Worm (Caenorhabditis elegans): Measurements from ENCODE around the gene sulp-5.

The sulp-5 gene

DNA sequence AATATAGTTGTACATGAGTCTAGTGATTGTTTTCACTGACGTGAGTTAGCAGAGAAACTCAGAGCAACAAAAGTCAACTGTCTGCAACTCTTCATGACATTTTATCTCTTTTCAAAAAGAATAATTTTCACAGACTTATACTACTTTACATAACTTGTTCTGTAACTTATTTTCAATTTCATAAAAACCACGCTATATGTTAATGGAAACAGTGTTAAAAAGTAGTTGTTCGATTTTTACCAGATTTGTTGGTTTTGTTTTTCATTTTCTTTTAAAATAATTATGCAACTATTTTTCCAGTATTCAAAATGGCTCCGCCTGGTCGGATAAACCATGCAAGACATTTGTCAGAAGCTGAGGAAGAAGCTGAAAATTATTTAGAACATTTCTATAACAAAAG lies 4.8 kb upstream of the sulp-5 start, which contains the start of gene sulp-4:
Gene sulp-4, plus strand, starts transcription at position 301 of the 400 bp plus-strand sequence.
- TF ChIP-seq ztf-11 (tag; optimal IDR thresholded peaks at IDR 0.05) (no peak), lin-13 (GFP tag; optimal IDR thresholded peaks at IDR 0.05) (no peak), ztf-1 (GFP tag; conservative IDR thresholded peaks at IDR 0.05) (no peak), nhr-10 (tag; optimal IDR thresholded peaks at IDR 0.05) (no peak), nhr-129 (tag; optimal IDR thresholded peaks at IDR 0.05) (no peak), Y55F3AM.14 (GFP tag; optimal IDR thresholded peaks at IDR 0.05) (no peak)

DNA sequence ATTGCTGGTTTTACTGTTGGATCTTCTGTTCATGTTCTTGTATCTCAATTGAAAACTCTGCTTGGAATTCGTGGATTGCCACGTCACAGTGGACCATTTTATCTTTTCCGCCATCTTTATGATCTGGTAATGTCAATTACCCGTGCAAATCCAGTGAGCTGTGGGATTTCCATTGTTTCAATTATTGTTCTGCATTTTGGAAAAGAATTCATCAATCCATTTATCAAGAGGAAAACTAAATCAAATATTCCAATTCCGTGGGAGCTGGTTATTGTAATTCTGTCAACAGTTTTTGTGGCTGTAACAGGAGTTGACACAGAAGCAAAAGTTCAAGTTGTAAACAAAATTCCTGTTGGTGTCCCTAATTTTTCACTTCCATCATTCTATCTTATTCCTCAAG lies 3.2 kb upstream of the sulp-5 start:
- no peak for TF ChIP-seq R02D3.7 (tag; optimal IDR thresholded peaks at IDR 0.05)
- TF ChIP-seq nhr-23 (tag; optimal IDR thresholded peaks at IDR 0.05): no peak
- no peak for TF ChIP-seq unc-62 (GFP tag; optimal IDR thresholded peaks at IDR 0.05)
- TF ChIP-seq unc-55 (GFP tag; optimal IDR thresholded peaks at IDR 0.05): no peak

DNA sequence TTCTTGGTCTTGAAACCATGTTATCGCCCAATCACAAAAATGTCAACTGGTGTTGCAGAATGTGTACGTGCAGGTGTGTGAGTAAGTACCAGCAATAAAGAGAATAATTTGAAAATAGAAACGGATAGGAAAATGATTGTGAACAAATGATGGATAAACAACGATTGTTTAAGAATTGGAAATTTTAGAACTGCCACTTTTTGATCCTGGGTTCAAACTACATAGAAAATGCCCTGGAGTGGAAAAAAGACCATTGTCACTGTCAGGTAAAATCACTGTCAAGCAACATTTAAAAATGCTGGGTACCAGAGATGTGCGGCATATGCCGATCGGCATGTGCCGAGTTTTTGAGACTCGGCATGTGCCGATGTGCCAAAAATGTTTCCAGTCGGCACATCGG lies 3.4 kb downstream of the sulp-5 start:
- peak; percentile 2 for TF ChIP-seq sma-9 (GFP tag; optimal IDR thresholded peaks at IDR 0.05)
- TF ChIP-seq sma-9 (tag; optimal IDR thresholded peaks at IDR 0.05): no peak
- no peak for TF ChIP-seq nhr-11 (tag; optimal IDR thresholded peaks at IDR 0.05)
- peak; percentile 34 for TF ChIP-seq nhr-129 (tag; optimal IDR thresholded peaks at IDR 0.05)
- no peak for TF ChIP-seq aly-2 (tag; optimal IDR thresholded peaks at IDR 0.05)
- no peak for TF ChIP-seq skn-1 (tag; optimal IDR thresholded peaks at IDR 0.05)

DNA sequence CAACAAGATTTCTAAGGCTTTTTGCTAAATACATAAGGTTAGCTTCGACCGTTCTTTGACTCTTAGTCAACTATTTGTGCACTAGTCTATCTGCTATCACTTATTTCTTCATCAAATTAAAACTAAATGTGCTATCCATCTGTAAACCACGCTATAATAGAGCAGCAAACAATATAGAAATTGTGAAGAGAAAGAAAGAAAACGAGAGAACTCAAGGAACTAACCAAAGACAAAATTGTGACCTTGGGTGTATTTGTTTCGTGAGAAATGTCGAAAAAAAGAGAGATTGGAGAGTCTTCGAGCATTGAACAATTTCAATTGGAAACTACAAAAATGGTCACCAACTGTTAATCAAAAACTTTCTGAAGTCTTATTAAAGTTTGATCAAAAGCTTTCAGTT lies 5.3 kb downstream of the sulp-5 start:
- TF ChIP-seq crh-2 (tag; optimal IDR thresholded peaks at IDR 0.05) (peak; percentile 44), nhr-77 (tag; optimal IDR thresholded peaks at IDR 0.05) (no peak), nhr-129 (tag; optimal IDR thresholded peaks at IDR 0.05) (peak; percentile 65), sma-9 (GFP tag; optimal IDR thresholded peaks at IDR 0.05) (peak; percentile 71), sma-9 (tag; optimal IDR thresholded peaks at IDR 0.05) (no peak), F13H6.1 (tag; optimal IDR thresholded peaks at IDR 0.05) (peak; percentile 4), fos-1 (tag; optimal IDR thresholded peaks at IDR 0.05) (peak; percentile 50), lin-13 (GFP tag; optimal IDR thresholded peaks at IDR 0.05) (no peak)

DNA sequence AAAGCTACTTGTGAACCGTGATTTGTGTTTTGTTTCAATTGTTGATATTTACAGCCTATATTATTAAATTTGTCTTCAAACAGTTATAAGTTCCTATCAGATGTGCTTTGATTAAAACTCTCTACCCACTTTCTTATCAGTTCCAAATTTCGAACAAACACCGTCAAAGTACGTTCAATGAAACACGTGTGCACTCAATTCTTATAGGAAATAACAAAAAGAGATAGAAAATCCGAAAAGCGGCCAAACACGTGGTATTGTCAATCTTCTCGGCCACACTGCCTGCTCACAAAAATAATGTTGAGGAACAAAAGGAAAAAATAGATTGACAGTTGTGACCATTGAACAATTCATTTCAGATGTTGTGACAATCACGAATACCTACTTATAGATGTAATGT lies 6.1 kb downstream of the sulp-5 start:
- TF ChIP-seq sma-3 (GFP tag; optimal IDR thresholded peaks at IDR 0.05) (peak; percentile 52), dmd-4 (tag; optimal IDR thresholded peaks at IDR 0.05) (no peak), ztf-4 (tag; optimal IDR thresholded peaks at IDR 0.05) (peak; percentile 60), lin-39 (tag; optimal IDR thresholded peaks at IDR 0.05) (no peak), sem-4 (tag; optimal IDR thresholded peaks at IDR 0.05) (no peak), egl-27 (tag; optimal IDR thresholded peaks at IDR 0.05) (peak; percentile 51), unc-62 (GFP tag; optimal IDR thresholded peaks at IDR 0.05) (no peak), sma-9 (GFP tag; optimal IDR thresholded peaks at IDR 0.05) (peak; percentile 95), sma-9 (tag; optimal IDR thresholded peaks at IDR 0.05) (no peak), R02D3.7 (tag; optimal IDR thresholded peaks at IDR 0.05) (no peak), Y55F3AM.14 (GFP tag; optimal IDR thresholded peaks at IDR 0.05) (no peak), nhr-6 (tag; optimal IDR thresholded peaks at IDR 0.05) (peak; percentile 3), mab-5 (tag; optimal IDR thresholded peaks at IDR 0.05) (no peak), alr-1 (tag; optimal IDR thresholded peaks at IDR 0.05) (no peak), peb-1 (tag; optimal IDR thresholded peaks at IDR 0.05) (no peak), nhr-25 (tag; optimal IDR thresholded peaks at IDR 0.05) (peak; percentile 13), lsy-2 (tag; optimal IDR thresholded peaks at IDR 0.05) (peak in 1 of 2 experiments; percentile 74), ztf-11 (tag; optimal IDR thresholded peaks at IDR 0.05) (no peak), lin-13 (GFP tag; optimal IDR thresholded peaks at IDR 0.05) (peak; percentile 25), snpc-4 (tag; optimal IDR thresholded peaks at IDR 0.05) (no peak), skn-1 (tag; optimal IDR thresholded peaks at IDR 0.05) (no peak), nhr-10 (tag; optimal IDR thresholded peaks at IDR 0.05) (no peak), mbf-1 (tag; optimal IDR thresholded peaks at IDR 0.05) (no peak), nhr-11 (tag; optimal IDR thresholded peaks at IDR 0.05) (no peak), C34F6.9 (tag; optimal IDR thresholded peaks at IDR 0.05) (peak; percentile 51), ZK546.5 (tag; optimal IDR thresholded peaks at IDR 0.05) (no peak), gmeb-1 (tag; optimal IDR thresholded peaks at IDR 0.05) (peak; percentile 70), blmp-1 (tag; optimal IDR thresholded peaks at IDR 0.05; ENCODE audit: insufficient read depth) (peak; percentile 69), ceh-82 (tag; optimal IDR thresholded peaks at IDR 0.05) (no peak), elt-3 (tag; optimal IDR thresholded peaks at IDR 0.05) (no peak), ama-1 (optimal IDR thresholded peaks at IDR 0.05) (no peak), nhr-129 (tag; optimal IDR thresholded peaks at IDR 0.05) (peak; percentile 91), ztf-1 (GFP tag; conservative IDR thresholded peaks at IDR 0.05) (no peak), lin-11 (tag; optimal IDR thresholded peaks at IDR 0.05) (no peak), unc-55 (GFP tag; optimal IDR thresholded peaks at IDR 0.05) (no peak), aly-2 (tag; optimal IDR thresholded peaks at IDR 0.05) (no peak), zag-1 (tag; optimal IDR thresholded peaks at IDR 0.05) (no peak), elt-1 (tag; optimal IDR thresholded peaks at IDR 0.05) (no peak), ceh-16 (tag; optimal IDR thresholded peaks at IDR 0.05) (no peak), mdl-1 (tag; optimal IDR thresholded peaks at IDR 0.05) (peak in 1 of 2 experiments; percentile 84)
